Fruit fly (Drosophila melanogaster): ENCODE data around the gene nero.

nero gene

dm6 chr3R:31776583-31777362 is 29.4 kb upstream of the nero start, which contains the start of the genes CG2126 and faf (continued):
- peak; percentile 74 for TF ChIP-seq sug (tag; optimal IDR thresholded peaks at IDR 0.05)
- peak; percentile 70 for TF ChIP-seq CG9437 (GFP tag; optimal IDR thresholded peaks at IDR 0.05)
- peak; percentile 82 for TF ChIP-seq CG6689 (GFP tag; IDR thresholded peaks at IDR 0.05)
- no peak for TF ChIP-seq Hr39 (optimal IDR thresholded peaks at IDR 0.05)
- TF ChIP-seq al (GFP tag; IDR thresholded peaks at IDR 0.05) = peak; percentile 70
- TF ChIP-seq ind (GFP tag; optimal IDR thresholded peaks at IDR 0.05) = peak; percentile 82
- TF ChIP-seq org-1 (GFP tag; optimal IDR thresholded peaks at IDR 0.05) = peak; percentile 11
- TF ChIP-seq gsb-n (tag; optimal IDR thresholded peaks at IDR 0.05) = peak; percentile 67
- TF ChIP-seq Neu2 (GFP tag; optimal IDR thresholded peaks at IDR 0.05; ENCODE audit: borderline replicate concordance) = no peak
- peak; percentile 87 for TF ChIP-seq CG2712 (tag; optimal IDR thresholded peaks at IDR 0.05)
- TF ChIP-seq gro (GFP tag; optimal IDR thresholded peaks at IDR 0.05) = peak; percentile 48
- peak; percentile 62; the same call in 2 of the 3 replicates for TF ChIP-seq HLH4C (GFP tag; IDR thresholded peaks at IDR 0.05; ENCODE audit: partially characterized antibody)
- TF ChIP-seq CG43689 (GFP tag; IDR thresholded peaks at IDR 0.05) = no peak
- TF ChIP-seq CG17802 (tag; optimal IDR thresholded peaks at IDR 0.05) = peak; percentile 35
- TF ChIP-seq CG6683 (GFP tag; optimal IDR thresholded peaks at IDR 0.05) = peak; percentile 56
- TF ChIP-seq bowl (GFP tag; IDR thresholded peaks at IDR 0.05) = 0 out of 2 replicates have a peak, but pooled peaks have one; percentile 32
- TF ChIP-seq jigr1 (GFP tag; IDR thresholded peaks at IDR 0.05) = peak; percentile 60; the same call in 2 of the 3 replicates
- TF ChIP-seq Hr51 (GFP tag; optimal IDR thresholded peaks at IDR 0.05) = peak; percentile 10 to 84
- peak; percentile 73 for TF ChIP-seq caup (GFP tag; optimal IDR thresholded peaks at IDR 0.05; ENCODE audit: severe bottlenecking)
- TF ChIP-seq CHES-1-like (GFP tag; optimal IDR thresholded peaks at IDR 0.05) = peak; percentile 59
- TF ChIP-seq cato (GFP tag; optimal IDR thresholded peaks at IDR 0.05; ENCODE audit: borderline replicate concordance) = peak; percentile 60
- TF ChIP-seq Rfx (GFP tag; IDR thresholded peaks at IDR 0.05) = peak; percentile 86
- TF ChIP-seq Mad (GFP tag; optimal IDR thresholded peaks at IDR 0.05) = no peak
- peak; percentile 51 for TF ChIP-seq E2f2 (GFP tag; IDR thresholded peaks at IDR 0.05)
- peak; percentile 57 for TF ChIP-seq CG18011 (GFP tag; optimal IDR thresholded peaks at IDR 0.05)
- TF ChIP-seq CG17328 (GFP tag; IDR thresholded peaks at IDR 0.05) = peak; percentile 76
- TF ChIP-seq CG2116 (GFP tag; optimal IDR thresholded peaks at IDR 0.05) = peak; percentile 75
- peak; percentile 77 for TF ChIP-seq Hmr (GFP tag; optimal IDR thresholded peaks at IDR 0.05)
- peak; percentile 56; the same call in 2 of the 3 replicates for TF ChIP-seq CG2889 (GFP tag; IDR thresholded peaks at IDR 0.05)
- 0 out of 3 replicates have a peak, but pooled peaks have one; percentile 65 for TF ChIP-seq C15 (GFP tag; IDR thresholded peaks at IDR 0.05)
- no peak for TF ChIP-seq tll (GFP tag; optimal IDR thresholded peaks at IDR 0.05)
- TF ChIP-seq CG11696 (GFP tag; IDR thresholded peaks at IDR 0.05) = peak; percentile 51
- peak; percentile 41 for TF ChIP-seq pum (GFP tag; optimal IDR thresholded peaks at IDR 0.05)
- peak; percentile 48 for TF ChIP-seq Usf (GFP tag; optimal IDR thresholded peaks at IDR 0.05)
- TF ChIP-seq Side (GFP tag; optimal IDR thresholded peaks at IDR 0.05) = peak; percentile 31
- TF ChIP-seq CG6272 (GFP tag; IDR thresholded peaks at IDR 0.05) = peak; percentile 66; the same call in 1 of the 2 replicates
- no peak for TF ChIP-seq bigmax (GFP tag; optimal IDR thresholded peaks at IDR 0.05)
- peak; percentile 26; the same call in 1 of the 2 replicates for TF ChIP-seq bbx (GFP tag; IDR thresholded peaks at IDR 0.05; ENCODE audit: partially characterized antibody)
- peak; percentile 80 for TF ChIP-seq CG9727 (GFP tag; optimal IDR thresholded peaks at IDR 0.05)
- 0 out of 3 replicates have a peak, but pooled peaks have one; percentile 29 for TF ChIP-seq sr (GFP tag; IDR thresholded peaks at IDR 0.05)
- peak; percentile 63; the same call in 3 of the 4 replicates for TF ChIP-seq Dll (GFP tag; IDR thresholded peaks at IDR 0.05; ENCODE audit: partially characterized antibody)
- peak; percentile 52 for TF ChIP-seq cwo (GFP tag; optimal IDR thresholded peaks at IDR 0.05)
- TF ChIP-seq fu2 (GFP tag; optimal IDR thresholded peaks at IDR 0.05) = peak; percentile 55
- peak; percentile 56 for TF ChIP-seq CG10462 (GFP tag; optimal IDR thresholded peaks at IDR 0.05)
- TF ChIP-seq CG7839 (tag; optimal IDR thresholded peaks at IDR 0.05) = peak; percentile 83
- peak in 1 of 2 experiments; percentile 41 for TF ChIP-seq crp (GFP tag; optimal IDR thresholded peaks at IDR 0.05)
- TF ChIP-seq Rx (GFP tag; IDR thresholded peaks at IDR 0.05) = peak; percentile 59
- TF ChIP-seq CG11695 (GFP tag; IDR thresholded peaks at IDR 0.05) = peak; percentile 76; the same call in 2 of the 3 replicates
